ENCODE assay signal across 3 fruit fly cellular contexts in the genomic region with DNA sequence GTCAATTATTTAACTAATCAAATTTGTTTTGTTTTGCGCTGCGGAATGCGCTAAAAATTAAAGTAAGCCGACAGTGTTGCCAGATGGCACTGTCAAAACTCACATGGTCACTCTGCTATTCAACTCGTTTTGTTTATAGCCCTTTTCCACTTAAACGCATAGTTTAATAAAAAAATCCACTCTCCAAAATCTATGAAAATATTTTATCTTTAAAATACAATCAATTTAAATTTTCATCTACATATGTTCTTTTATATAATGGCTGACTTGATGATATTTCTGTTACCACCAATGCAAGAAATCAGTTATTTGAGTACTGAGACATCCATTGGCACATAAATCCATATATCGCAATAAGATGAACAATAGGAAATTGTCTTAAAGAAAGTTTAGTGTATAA.
A peak's percentile ranks its signal among the peaks of the same experiment; 100 is the strongest.
TF ChIP-seq lines count a peak whose summit lies in the region.

A gene (minus strand): TSS at position 95 of the 400 bp plus-strand sequence.

TF ChIP-seq in whole organism, adult, 20 proteins besides CTCF, POLR2A, EP300 and RAD21 (continued from another document):
- TF ChIP-seq CG5204 (GFP tag; optimal IDR thresholded peaks at IDR 0.05; lab: Kevin White, UChicago) (peak; percentile 42), ovo (GFP tag; optimal IDR thresholded peaks at IDR 0.05; lab: Kevin White, UChicago) (no peak)

TF ChIP-seq in whole organism, embryonic, 481 proteins besides CTCF, POLR2A, EP300 and RAD21 (continued from another document and continues in another):
- TF ChIP-seq E2f2 (GFP tag; IDR thresholded peaks at IDR 0.05; lab: Robert Waterston, UW) (peak; percentile 87), grau (tag; optimal IDR thresholded peaks at IDR 0.05; lab: Kevin White, UChicago) (peak; percentile 38), Ada2b (GFP tag; IDR thresholded peaks at IDR 0.05; lab: Robert Waterston, UW) (peak; percentile 30; the same call in 1 of the 2 replicates), HLH54F (GFP tag; optimal IDR thresholded peaks at IDR 0.05; lab: Kevin White, UChicago) (peak; percentile 11), CG16815 (GFP tag; optimal IDR thresholded peaks at IDR 0.05; lab: Kevin White, UChicago) (peak; percentile 4), sug (tag; optimal IDR thresholded peaks at IDR 0.05; lab: Kevin White, UChicago) (peak; percentile 26), CG10366 (GFP tag; IDR thresholded peaks at IDR 0.05; lab: Robert Waterston, UW) (peak; percentile 38; the same call in 1 of the 2 replicates), CG42726 (GFP tag; IDR thresholded peaks at IDR 0.05; lab: Robert Waterston, UW; ENCODE audit: partially characterized antibody) (no peak), CG32772 (GFP tag; IDR thresholded peaks at IDR 0.05; lab: Robert Waterston, UW) (no peak), twi (tag; optimal IDR thresholded peaks at IDR 0.05; lab: Kevin White, UChicago) (no peak), CG6854 (GFP tag; optimal IDR thresholded peaks at IDR 0.05; lab: Kevin White, UChicago) (no peak), tin (GFP tag; optimal IDR thresholded peaks at IDR 0.05; lab: Kevin White, UChicago) (peak; percentile 14), CG7839 (tag; optimal IDR thresholded peaks at IDR 0.05; lab: Kevin White, UChicago) (peak; percentile 15), BEAF-32 (GFP tag; optimal IDR thresholded peaks at IDR 0.05; lab: Kevin White, UChicago) (peak; percentile 48), Ets97D (GFP tag; optimal IDR thresholded peaks at IDR 0.05; lab: Kevin White, UChicago) (peak; percentile 6), trem (tag; optimal IDR thresholded peaks at IDR 0.05; lab: Kevin White, UChicago) (peak; percentile 8), CG4360 (GFP tag; IDR thresholded peaks at IDR 0.05; lab: Robert Waterston, UW) (no peak), amos (GFP tag; IDR thresholded peaks at IDR 0.05; lab: Robert Waterston, UW; ENCODE audit: partially characterized antibody) (peak; percentile 46), phol (tag; optimal IDR thresholded peaks at IDR 0.05; lab: Kevin White, UChicago) (peak; percentile 51), lilli (GFP tag; optimal IDR thresholded peaks at IDR 0.05; lab: Kevin White, UChicago) (peak; percentile 38), ci (GFP tag; IDR thresholded peaks at IDR 0.05; lab: Robert Waterston, UW) (peak; percentile 13; the same call in 1 of the 3 replicates), CG14014 (GFP tag; IDR thresholded peaks at IDR 0.05; lab: Robert Waterston, UW) (0 out of 2 replicates have a peak, but pooled peaks have one; percentile 36), crp (GFP tag; optimal IDR thresholded peaks at IDR 0.05; lab: Kevin White, UChicago) (no peak), CG1602 (GFP tag; optimal IDR thresholded peaks at IDR 0.05; lab: Kevin White, UChicago) (peak; percentile 5), CG1024 (GFP tag; IDR thresholded peaks at IDR 0.05; lab: Robert Waterston, UW) (peak; percentile 52; the same call in 1 of the 2 replicates), sna (GFP tag; IDR thresholded peaks at IDR 0.05; lab: Robert Waterston, UW; ENCODE audit: partially characterized antibody) (no peak), lola (GFP tag; optimal IDR thresholded peaks at IDR 0.05; lab: Kevin White, UChicago) (peak in 2 of 3 experiments; percentile 32 to 85), sens (GFP tag; lab: Kevin White, UChicago) (peak; percentile 78), Dref (GFP tag; IDR thresholded peaks at IDR 0.05; lab: Robert Waterston, UW) (peak; percentile 44), CG9932 (GFP tag; IDR thresholded peaks at IDR 0.05; lab: Robert Waterston, UW) (peak; percentile 69), slbo (GFP tag; IDR thresholded peaks at IDR 0.05; lab: Robert Waterston, UW) (peak; percentile 72), Fer2 (tag; optimal IDR thresholded peaks at IDR 0.05; lab: Kevin White, UChicago) (peak; percentile 14), zfh2 (GFP tag; optimal IDR thresholded peaks at IDR 0.05; lab: Kevin White, UChicago) (peak; percentile 8), CG2712 (tag; optimal IDR thresholded peaks at IDR 0.05; lab: Kevin White, UChicago) (peak; percentile 42), dimm (GFP tag; IDR thresholded peaks at IDR 0.05; lab: Robert Waterston, UW) (no peak), Dbx (GFP tag; IDR thresholded peaks at IDR 0.05; lab: Robert Waterston, UW) (no peak), CG10431 (GFP tag; optimal IDR thresholded peaks at IDR 0.05; lab: Kevin White, UChicago) (no peak), Taf1 (GFP tag; IDR thresholded peaks at IDR 0.05; lab: Robert Waterston, UW) (no peak), Med (GFP tag; lab: Kevin White, UChicago) (peak; percentile 72), CG13424 (tag; optimal IDR thresholded peaks at IDR 0.05; lab: Kevin White, UChicago) (peak; percentile 33), dysf (GFP tag; IDR thresholded peaks at IDR 0.05; lab: Robert Waterston, UW) (peak; percentile 61; the same call in 2 of the 3 replicates), CG15696 (tag; optimal IDR thresholded peaks at IDR 0.05; lab: Kevin White, UChicago) (peak; percentile 14), nmo (GFP tag; optimal IDR thresholded peaks at IDR 0.05; lab: Kevin White, UChicago) (peak; percentile 68), dmrt11E (tag; optimal IDR thresholded peaks at IDR 0.05; lab: Kevin White, UChicago) (peak; percentile 31), ind (GFP tag; optimal IDR thresholded peaks at IDR 0.05; lab: Kevin White, UChicago) (peak; percentile 13), mam (GFP tag; optimal IDR thresholded peaks at IDR 0.05; lab: Kevin White, UChicago) (peak; percentile 15), unpg (GFP tag; optimal IDR thresholded peaks at IDR 0.05; lab: Kevin White, UChicago) (peak; percentile 15), tgo (GFP tag; IDR thresholded peaks at IDR 0.05; lab: Robert Waterston, UW) (no peak), CG7357 (GFP tag; IDR thresholded peaks at IDR 0.05; lab: Robert Waterston, UW) (peak; percentile 98), esg (GFP tag; conservative IDR thresholded peaks at IDR 0.05; lab: Robert Waterston, UW) (peak; percentile 30; the same call in 1 of the 2 replicates), CG31441 (GFP tag; IDR thresholded peaks at IDR 0.05; lab: Robert Waterston, UW) (peak; percentile 38; the same call in 1 of the 2 replicates), Hsf (GFP tag; optimal IDR thresholded peaks at IDR 0.05; lab: Kevin White, UChicago) (peak; percentile 3), grn (GFP tag; optimal IDR thresholded peaks at IDR 0.05; lab: Kevin White, UChicago) (no peak), CG8924 (tag; optimal IDR thresholded peaks at IDR 0.05; lab: Kevin White, UChicago) (peak; percentile 23), CG5953 (GFP tag; IDR thresholded peaks at IDR 0.05; lab: Robert Waterston, UW) (peak; percentile 38; the same call in 1 of the 2 replicates), sd (tag; optimal IDR thresholded peaks at IDR 0.05; lab: Kevin White, UChicago) (peak; percentile 60), CG4854 (GFP tag; optimal IDR thresholded peaks at IDR 0.05; lab: Kevin White, UChicago) (no peak), Fer1 (GFP tag; optimal IDR thresholded peaks at IDR 0.05; lab: Kevin White, UChicago) (no peak), CG2120 (GFP tag; optimal IDR thresholded peaks at IDR 0.05; lab: Kevin White, UChicago) (peak; percentile 33), ase (GFP tag; IDR thresholded peaks at IDR 0.05; lab: Robert Waterston, UW) (0 out of 3 replicates have a peak, but pooled peaks have one; percentile 7), CG30020 (tag; optimal IDR thresholded peaks at IDR 0.05; lab: Kevin White, UChicago) (peak; percentile 89)

TF ChIP-seq in whole organism, prepupa, 60 proteins besides CTCF, POLR2A, EP300 and RAD21 (continued from another document):
- peak; percentile 35 for TF ChIP-seq pdm3 (GFP tag; optimal IDR thresholded peaks at IDR 0.05; lab: Kevin White, UChicago)
- TF ChIP-seq fd85E (GFP tag; optimal IDR thresholded peaks at IDR 0.05; lab: Kevin White, UChicago), result no peak
- TF ChIP-seq CG8319 (GFP tag; optimal IDR thresholded peaks at IDR 0.05; lab: Kevin White, UChicago), result no peak
- TF ChIP-seq Met (GFP tag; optimal IDR thresholded peaks at IDR 0.05; lab: Kevin White, UChicago), result no peak
- no peak for TF ChIP-seq eg (GFP tag; IDR thresholded peaks at IDR 0.05; lab: Robert Waterston, UW)
- peak; percentile 41 for TF ChIP-seq Hr39 (GFP tag; optimal IDR thresholded peaks at IDR 0.05; lab: Kevin White, UChicago)
- no peak for TF ChIP-seq acj6 (GFP tag; optimal IDR thresholded peaks at IDR 0.05; lab: Kevin White, UChicago)
- no peak for TF ChIP-seq CG4318 (GFP tag; optimal IDR thresholded peaks at IDR 0.05; lab: Kevin White, UChicago)
- no peak for TF ChIP-seq vri (GFP tag; optimal IDR thresholded peaks at IDR 0.05; lab: Kevin White, UChicago)
- no peak for TF ChIP-seq CG10631 (GFP tag; optimal IDR thresholded peaks at IDR 0.05; lab: Kevin White, UChicago)
- no peak for TF ChIP-seq Gug (GFP tag; IDR thresholded peaks at IDR 0.05; lab: Robert Waterston, UW)
- TF ChIP-seq CG11762 (GFP tag; optimal IDR thresholded peaks at IDR 0.05; lab: Kevin White, UChicago; ENCODE audit: insufficient read depth), result no peak
- peak; percentile 44 for TF ChIP-seq CG3032 (tag; optimal IDR thresholded peaks at IDR 0.05; lab: Kevin White, UChicago)
- TF ChIP-seq fkh (GFP tag; optimal IDR thresholded peaks at IDR 0.05; lab: Kevin White, UChicago), result no peak
- TF ChIP-seq ss (GFP tag; optimal IDR thresholded peaks at IDR 0.05; lab: Kevin White, UChicago), result no peak
- TF ChIP-seq svp (GFP tag; lab: Kevin White, UChicago), result peak; percentile 52
- TF ChIP-seq Eip75B (GFP tag; optimal IDR thresholded peaks at IDR 0.05; lab: Kevin White, UChicago), result no peak
- peak; percentile 30 for TF ChIP-seq Sox14 (GFP tag; optimal IDR thresholded peaks at IDR 0.05; lab: Kevin White, UChicago)
- TF ChIP-seq fd59A (GFP tag; optimal IDR thresholded peaks at IDR 0.05; lab: Kevin White, UChicago), result no peak
- peak; percentile 23 for TF ChIP-seq topi (GFP tag; optimal IDR thresholded peaks at IDR 0.05; lab: Kevin White, UChicago)
- no peak for TF ChIP-seq CG11294 (GFP tag; IDR thresholded peaks at IDR 0.05; lab: Robert Waterston, UW)
- TF ChIP-seq CG6792 (GFP tag; optimal IDR thresholded peaks at IDR 0.05; lab: Kevin White, UChicago), result no peak
- no peak for TF ChIP-seq Hr38 (GFP tag; optimal IDR thresholded peaks at IDR 0.05; lab: Kevin White, UChicago)
- TF ChIP-seq CG16779 (tag; optimal IDR thresholded peaks at IDR 0.05; lab: Kevin White, UChicago), result no peak
- no peak for TF ChIP-seq Sox102F (GFP tag; optimal IDR thresholded peaks at IDR 0.05; lab: Kevin White, UChicago)
- peak in 1 of 2 experiments; percentile 22 for TF ChIP-seq salr (GFP tag; optimal IDR thresholded peaks at IDR 0.05; lab: Kevin White, UChicago)
- peak; percentile 41; the same call in 2 of the 3 replicates for TF ChIP-seq CG8119 (GFP tag; IDR thresholded peaks at IDR 0.05; lab: Robert Waterston, UW)
- no peak for TF ChIP-seq Ets21C (GFP tag; optimal IDR thresholded peaks at IDR 0.05; lab: Kevin White, UChicago)
- TF ChIP-seq Eip93F (GFP tag; optimal IDR thresholded peaks at IDR 0.05; lab: Kevin White, UChicago), result no peak
- peak; percentile 24; the same call in 1 of the 2 replicates for TF ChIP-seq CG15336 (GFP tag; IDR thresholded peaks at IDR 0.05; lab: Robert Waterston, UW)
- TF ChIP-seq Lpt (GFP tag; optimal IDR thresholded peaks at IDR 0.05; lab: Kevin White, UChicago), result no peak
- peak; percentile 12 for TF ChIP-seq CG6808 (GFP tag; optimal IDR thresholded peaks at IDR 0.05; lab: Kevin White, UChicago)
- TF ChIP-seq cyc (GFP tag; optimal IDR thresholded peaks at IDR 0.05; lab: Kevin White, UChicago), result peak; percentile 38
- TF ChIP-seq Hr4 (GFP tag; optimal IDR thresholded peaks at IDR 0.05; lab: Kevin White, UChicago), result no peak
- TF ChIP-seq CG11902 (GFP tag; optimal IDR thresholded peaks at IDR 0.05; lab: Kevin White, UChicago), result peak; percentile 25
- TF ChIP-seq Smox (GFP tag; optimal IDR thresholded peaks at IDR 0.05; lab: Kevin White, UChicago), result no peak
- no peak for TF ChIP-seq dsx (GFP tag; optimal IDR thresholded peaks at IDR 0.05; lab: Kevin White, UChicago; ENCODE audit: poor library complexity, severe bottlenecking)
- no peak for TF ChIP-seq net (GFP tag; optimal IDR thresholded peaks at IDR 0.05; lab: Kevin White, UChicago)
- no peak for TF ChIP-seq CG1621 (tag; optimal IDR thresholded peaks at IDR 0.05; lab: Kevin White, UChicago)
- no peak for TF ChIP-seq CG9139 (GFP tag; optimal IDR thresholded peaks at IDR 0.05; lab: Kevin White, UChicago)
- no peak for TF ChIP-seq OdsH (GFP tag; optimal IDR thresholded peaks at IDR 0.05; lab: Kevin White, UChicago)
